Fruit fly (Drosophila melanogaster) whole organism: ENCODE results near the gene CG5639.

ENCODE experiments used
- CG8478 ChIP-seq: fragments of >200 bp; optimal IDR thresholded peaks from 2 replicates; lab custom pipeline; 2018; ENCODE audit warnings: inconsistent platforms
- Dll ChIP-seq: fragments of >200 bp; optimal IDR thresholded peaks from 2 replicates; lab custom pipeline; 2017
- EcR ChIP-seq, 2 experiments: fragments of >200 bp; optimal IDR thresholded peaks; 2 replicates each; lab custom pipeline; 2017; ENCODE audit warnings: missing biosample characterization in 2 of 2, missing genetic modification characterization in 2 of 2, missing genetic modification reagents in 2 of 2
- pan ChIP-seq: fragments of >200 bp; optimal IDR thresholded peaks from 2 replicates; lab custom pipeline; 2017
- psq ChIP-seq: fragments of >200 bp; optimal IDR thresholded peaks from 2 replicates; lab custom pipeline; 2017
- usp ChIP-seq: fragments of >200 bp; optimal IDR thresholded peaks from 2 replicates; lab custom pipeline; 2017; ENCODE audit warnings: missing biosample characterization, missing genetic modification characterization, mixed read lengths

Gene CG5639

DNA sequence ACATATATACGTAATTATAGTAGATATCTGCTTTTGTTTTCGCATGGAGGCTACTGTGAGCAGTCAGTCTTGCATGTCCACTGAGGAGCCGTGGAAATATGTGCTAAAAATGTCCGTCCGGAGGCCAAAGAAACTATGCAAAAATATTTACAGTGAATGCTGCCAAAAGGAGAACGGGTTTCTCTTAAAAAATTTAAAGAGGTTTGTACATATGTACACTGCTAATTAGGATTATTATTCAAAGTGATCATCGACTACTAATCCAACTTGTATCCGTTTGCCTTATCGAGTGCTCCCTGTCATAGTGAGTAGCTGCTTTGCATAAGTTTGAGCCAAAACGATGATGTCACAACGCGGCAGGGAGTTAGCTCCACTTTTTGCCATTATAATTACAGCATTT is 39.0 kb downstream of the CG5639 start:
- TF ChIP-seq psq (lab: Kevin White, UChicago) (no peak), usp (GFP tag; lab: Kevin White, UChicago) (no peak)

dm6 chr3R:27556466-27556865 is 39.5 kb downstream of the CG5639 start:
- TF ChIP-seq pan (lab: Kevin White, UChicago) (no peak), EcR (GFP tag; optimal IDR thresholded peaks at IDR 0.05; lab: Kevin White, UChicago) (no peak), usp (GFP tag; lab: Kevin White, UChicago) (no peak), Dll (no peak), CG8478 (lab: Kevin White, UChicago) (no peak), psq (lab: Kevin White, UChicago) (no peak)

DNA sequence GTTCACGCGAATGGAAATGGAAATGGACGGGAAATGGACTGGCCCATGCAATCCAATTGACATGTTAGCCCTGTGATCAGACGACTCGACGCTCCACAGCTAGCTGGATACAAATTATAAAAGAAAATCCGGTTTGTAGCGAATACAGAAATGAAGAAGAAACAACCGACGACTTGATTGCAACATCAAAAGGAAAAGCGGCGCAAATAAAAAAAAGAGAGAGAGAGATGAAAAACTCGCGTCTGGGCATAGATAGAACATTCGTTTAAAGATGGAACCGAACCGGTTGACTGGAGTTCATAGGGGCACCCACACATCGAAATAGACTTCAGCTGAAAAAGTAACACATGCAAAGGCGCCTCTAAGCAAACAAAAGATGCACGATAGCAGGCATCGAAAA is 40.1 kb downstream of the CG5639 start:
- TF ChIP-seq pan (lab: Kevin White, UChicago) (no peak), Dll (no peak), usp (GFP tag; lab: Kevin White, UChicago) (no peak)

dm6 chr3R:27554964-27555363 is 41.0 kb downstream of the CG5639 start:
- TF ChIP-seq CG8478 (lab: Kevin White, UChicago) (no peak), EcR (GFP tag; optimal IDR thresholded peaks at IDR 0.05; lab: Kevin White, UChicago) (no peak), Dll (no peak), usp (GFP tag; lab: Kevin White, UChicago) (no peak), psq (lab: Kevin White, UChicago) (no peak), pan (lab: Kevin White, UChicago) (no peak)

- TF ChIP-seq psq (lab: Kevin White, UChicago), result no peak
- TF ChIP-seq CG8478 (lab: Kevin White, UChicago), result no peak
Measured at dm6 chr3R:27553921-27554320, 42.0 kb downstream of the CG5639 start.

dm6 chr3R:27553379-27553778 is 42.6 kb downstream of the CG5639 start:
- no peak for TF ChIP-seq Dll
- TF ChIP-seq CG8478 (lab: Kevin White, UChicago), result no peak
- no peak for TF ChIP-seq usp (GFP tag; lab: Kevin White, UChicago)
- no peak for TF ChIP-seq psq (lab: Kevin White, UChicago)
- TF ChIP-seq pan (lab: Kevin White, UChicago), result no peak
- no peak for TF ChIP-seq EcR (GFP tag; optimal IDR thresholded peaks at IDR 0.05; lab: Kevin White, UChicago)

- no peak for TF ChIP-seq EcR (GFP tag; optimal IDR thresholded peaks at IDR 0.05; lab: Kevin White, UChicago)
Measured at dm6 chr3R:27552710-27553109, 43.2 kb downstream of the CG5639 start.

DNA sequence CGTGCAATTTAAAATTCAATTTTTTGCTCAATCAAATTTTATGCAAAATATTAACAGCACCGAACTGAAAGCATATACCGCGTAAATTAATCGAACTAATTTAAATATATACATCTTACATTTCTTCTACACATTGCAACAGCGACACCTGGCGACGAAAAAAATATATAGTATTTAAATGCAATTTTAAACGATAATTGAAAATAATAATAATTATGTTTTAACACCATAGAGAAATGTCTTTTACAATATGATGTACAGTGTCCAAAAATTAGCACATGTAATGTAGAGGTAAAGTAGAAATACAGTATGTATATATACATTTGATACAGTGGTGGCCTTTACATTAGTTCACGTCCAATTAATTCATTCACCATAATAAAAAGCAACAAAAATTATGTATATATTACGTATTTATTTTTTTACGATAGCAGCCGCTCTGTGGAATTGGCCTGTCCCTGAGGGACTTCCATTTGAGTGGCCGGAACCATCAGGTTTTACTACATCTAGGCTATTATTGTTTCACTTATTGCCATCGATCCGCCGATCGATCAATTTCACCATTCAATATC is 48.5 kb downstream of the CG5639 start:
- no peak for TF ChIP-seq CG8478 (lab: Kevin White, UChicago)
- TF ChIP-seq psq (lab: Kevin White, UChicago), result no peak
- TF ChIP-seq pan (lab: Kevin White, UChicago), result no peak
- TF ChIP-seq EcR (GFP tag; optimal IDR thresholded peaks at IDR 0.05; lab: Kevin White, UChicago), result no peak
- TF ChIP-seq Dll, result no peak
- TF ChIP-seq usp (GFP tag; lab: Kevin White, UChicago), result no peak

- no peak for TF ChIP-seq EcR (GFP tag; optimal IDR thresholded peaks at IDR 0.05; lab: Kevin White, UChicago)
- no peak for TF ChIP-seq pan (lab: Kevin White, UChicago)
Measured at dm6 chr3R:27545752-27546151, 50.2 kb downstream of the CG5639 start, which contains the start of gene Gr98d. Gene Gr98d, plus strand, starts transcription at chr3R:27546052.

dm6 chr3R:27544143-27544542 is 51.8 kb downstream of the CG5639 start, which contains the start of gene Gr98c:
Gene Gr98c, plus strand, starts transcription at chr3R:27544443.
- TF ChIP-seq psq (lab: Kevin White, UChicago) (no peak), usp (GFP tag; lab: Kevin White, UChicago) (no peak), EcR (GFP tag; optimal IDR thresholded peaks at IDR 0.05; lab: Kevin White, UChicago) (no peak), pan (lab: Kevin White, UChicago) (no peak), CG8478 (lab: Kevin White, UChicago) (no peak), Dll (no peak)

DNA sequence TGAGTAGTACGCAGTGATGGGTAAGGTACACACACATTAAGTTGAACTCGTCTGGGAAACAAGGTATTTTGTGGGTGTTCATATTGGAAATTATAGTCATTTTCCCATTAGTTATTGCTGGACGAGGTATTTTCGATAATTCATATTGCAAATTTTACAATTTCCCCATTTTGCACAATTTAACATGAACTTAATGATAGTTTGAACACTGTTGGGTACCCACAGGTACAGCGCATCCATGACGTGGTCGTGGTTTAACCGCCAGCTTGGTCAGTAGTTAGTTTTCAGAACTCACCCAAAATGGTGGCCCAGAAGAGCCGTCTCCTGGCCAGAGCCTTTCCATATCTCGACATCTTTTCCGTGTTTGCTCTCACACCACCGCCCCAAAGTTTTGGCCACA is 53.7 kb downstream of the CG5639 start, which contains the start of gene Gr98b:
Gene Gr98b, plus strand, starts transcription at position 301 of the 400 bp plus-strand sequence.
- TF ChIP-seq psq (lab: Kevin White, UChicago) (no peak), pan (lab: Kevin White, UChicago) (no peak), Dll (no peak), CG8478 (lab: Kevin White, UChicago) (no peak), usp (GFP tag; lab: Kevin White, UChicago) (no peak), EcR (GFP tag; optimal IDR thresholded peaks at IDR 0.05; lab: Kevin White, UChicago) (no peak)
